Fruit fly (Drosophila melanogaster) whole organism, embryonic: ENCODE measurements around the gene svr.

Experiments used
- ATbp ChIP-seq: fragments of 200-800 bp; sonication (Bioruptor generic); optimal IDR thresholded peaks from 2 replicates; lab custom pipeline; 2017; ENCODE audit warnings: missing biosample characterization, mild to moderate bottlenecking, missing genetic modification characterization, missing genetic modification reagents
- Ada2b ChIP-seq: fragments of 200-800 bp; sonication (Bioruptor generic); IDR thresholded peaks from 2 replicates; pipeline ENCODE4 v1.3.6; 2022; ENCODE audit warnings: missing biosample characterization, missing genetic modification characterization
- Antp ChIP-seq: fragments of 200-800 bp; sonication (Bioruptor generic); optimal IDR thresholded peaks from 3 replicates; lab custom pipeline; 2016; ENCODE audit warnings: missing biosample characterization, missing genetic modification characterization
- Atf-2 ChIP-seq: fragments of 200-800 bp; sonication (Bioruptor generic); optimal IDR thresholded peaks from 2 replicates; lab custom pipeline; 2016; ENCODE audit warnings: missing biosample characterization, missing genetic modification characterization
- Awh ChIP-seq: fragments of 200-800 bp; sonication (Bioruptor generic); IDR thresholded peaks from 2 replicates; pipeline ENCODE4, ENCODE4 v1.3.6; 2022; ENCODE audit warnings: missing biosample characterization, missing genetic modification characterization
- CG10321 ChIP-seq: fragments of 200-800 bp; sonication (Bioruptor generic); IDR thresholded peaks from 2 replicates; pipeline ENCODE4 v1.3.6; 2022; ENCODE audit warnings: missing biosample characterization, missing genetic modification characterization
- CG10979 ChIP-seq: fragments of 200-800 bp; sonication (Bioruptor generic); optimal IDR thresholded peaks from 2 replicates; lab custom pipeline; 2018; ENCODE audit warnings: missing biosample characterization, mild to moderate bottlenecking, missing genetic modification characterization, moderate library complexity
- CG11504 ChIP-seq: fragments of 200-800 bp; sonication (Bioruptor generic); optimal IDR thresholded peaks from 3 replicates; lab custom pipeline; 2019; ENCODE audit warnings: missing biosample characterization, mild to moderate bottlenecking, missing genetic modification characterization, moderate library complexity
- CG14441 ChIP-seq: fragments of 200-800 bp; sonication (Bioruptor generic); IDR thresholded peaks from 2 replicates; pipeline ENCODE4 v1.3.6; 2022; ENCODE audit warnings: missing biosample characterization, missing genetic modification characterization
- CG14710 ChIP-seq: fragments of 200-800 bp; sonication (Bioruptor generic); optimal IDR thresholded peaks from 3 replicates; lab custom pipeline; 2019; ENCODE audit warnings: missing biosample characterization, mild to moderate bottlenecking, missing genetic modification characterization, moderate library complexity
- CG15514 ChIP-seq: fragments of 200-800 bp; sonication (Bioruptor generic); optimal IDR thresholded peaks from 3 replicates; lab custom pipeline; 2017; ENCODE audit warnings: missing biosample characterization, missing genetic modification characterization, mild to moderate bottlenecking, moderate library complexity, missing genetic modification reagents
- CG16779 ChIP-seq: fragments of 200-800 bp; sonication (Bioruptor generic); IDR thresholded peaks from 2 replicates; pipeline ENCODE4 v1.3.6; 2022; ENCODE audit warnings: missing biosample characterization, missing genetic modification characterization
- CG18011 ChIP-seq: fragments of 200-800 bp; sonication (Bioruptor generic); optimal IDR thresholded peaks from 2 replicates; lab custom pipeline; 2017; ENCODE audit warnings: missing biosample characterization, missing genetic modification characterization, mild to moderate bottlenecking, moderate library complexity, missing genotype
- CG18619 ChIP-seq: fragments of 200-800 bp; sonication (Bioruptor generic); optimal IDR thresholded peaks from 3 replicates; lab custom pipeline; 2017; ENCODE audit warnings: missing biosample characterization, mild to moderate bottlenecking, missing genetic modification characterization
- CG2202 ChIP-seq: fragments of 200-800 bp; sonication (Bioruptor generic); optimal IDR thresholded peaks from 2 replicates; lab custom pipeline; 2018; ENCODE audit warnings: missing biosample characterization, mild to moderate bottlenecking, missing genetic modification characterization
- CG2889 ChIP-seq: fragments of 200-800 bp; sonication (Bioruptor generic); IDR thresholded peaks from 3 replicates; pipeline ENCODE4 v1.3.6; 2022; ENCODE audit warnings: missing biosample characterization, missing genetic modification characterization
- CG32767 ChIP-seq: fragments of 200-800 bp; sonication (Bioruptor generic); IDR thresholded peaks from 2 replicates; pipeline ENCODE4 v1.3.6; 2022; ENCODE audit warnings: missing biosample characterization, missing genetic modification characterization
- CG32772 ChIP-seq: fragments of 200-800 bp; sonication (Bioruptor generic); IDR thresholded peaks from 2 replicates; pipeline ENCODE4 v1.3.6; 2022; ENCODE audit warnings: missing biosample characterization, missing genetic modification characterization
- CG3726 ChIP-seq: fragments of 200-800 bp; sonication (Bioruptor generic); IDR thresholded peaks from 3 replicates; pipeline ENCODE4, ENCODE4 v1.3.6; 2022; ENCODE audit warnings: missing biosample characterization, missing genetic modification characterization
- CG3995 ChIP-seq: fragments of 200-800 bp; sonication (Bioruptor generic); optimal IDR thresholded peaks from 3 replicates; lab custom pipeline; 2016; ENCODE audit warnings: missing biosample characterization, missing genetic modification characterization
- CG4282 ChIP-seq: fragments of 200-800 bp; sonication (Bioruptor generic); optimal IDR thresholded peaks from 2 replicates; lab custom pipeline; 2016; ENCODE audit warnings: missing biosample characterization, missing genetic modification characterization
- CG4854 ChIP-seq: fragments of 200-800 bp; sonication (Bioruptor generic); optimal IDR thresholded peaks from 2 replicates; lab custom pipeline; 2016; ENCODE audit warnings: missing biosample characterization, missing genetic modification characterization, inconsistent platforms
- CG5245 ChIP-seq: fragments of 200-800 bp; sonication (Bioruptor generic); optimal IDR thresholded peaks from 3 replicates; lab custom pipeline; 2016; ENCODE audit warnings: missing biosample characterization, missing genetic modification characterization
- CG6854 ChIP-seq: fragments of 200-800 bp; sonication (Bioruptor generic); optimal IDR thresholded peaks from 3 replicates; lab custom pipeline; 2017; ENCODE audit warnings: missing biosample characterization, mild to moderate bottlenecking, missing genetic modification characterization
- CG7928 ChIP-seq: fragments of 200-800 bp; sonication (Bioruptor generic); optimal IDR thresholded peaks from 2 replicates; lab custom pipeline; 2017; ENCODE audit warnings: missing biosample characterization, mild to moderate bottlenecking, missing genetic modification characterization
- CG7987 ChIP-seq: fragments of 200-800 bp; sonication (Bioruptor generic); optimal IDR thresholded peaks from 2 replicates; lab custom pipeline; 2018; ENCODE audit warnings: missing biosample characterization, mild to moderate bottlenecking, missing genetic modification characterization, moderate library complexity
- CG8478 ChIP-seq: fragments of >200 bp; optimal IDR thresholded peaks from 2 replicates; lab custom pipeline; 2018
- CG9437 ChIP-seq: fragments of 200-800 bp; sonication (Bioruptor generic); optimal IDR thresholded peaks from 2 replicates; lab custom pipeline; 2018; ENCODE audit warnings: missing biosample characterization, mild to moderate bottlenecking, missing genetic modification characterization
- CG9932 ChIP-seq: fragments of 200-800 bp; sonication (Bioruptor generic); IDR thresholded peaks from 2 replicates; pipeline ENCODE4 v1.3.6; 2022; ENCODE audit warnings: missing biosample characterization, missing genetic modification characterization
- Dip2 ChIP-seq: fragments of 200-800 bp; sonication (Bioruptor generic); IDR thresholded peaks from 2 replicates; pipeline ENCODE4 v1.3.6; 2022; ENCODE audit warnings: missing biosample characterization, missing genetic modification characterization
- Kr ChIP-seq: fragments of 200-800 bp; sonication (Bioruptor generic); optimal IDR thresholded peaks from 2 replicates; lab custom pipeline; 2017; ENCODE audit warnings: missing biosample characterization, mild to moderate bottlenecking, missing genetic modification characterization
- Lim3 ChIP-seq: fragments of 200-800 bp; sonication (Bioruptor generic); IDR thresholded peaks from 2 replicates; pipeline ENCODE4 v1.3.6; 2022; ENCODE audit warnings: missing biosample characterization, missing genetic modification characterization
- Myb ChIP-seq: fragments of 200-800 bp; sonication (Bioruptor generic); optimal IDR thresholded peaks from 2 replicates; lab custom pipeline; 2016; ENCODE audit warnings: missing biosample characterization, missing genetic modification characterization
- Nf-YB ChIP-seq: fragments of 200-800 bp; sonication (Bioruptor generic); optimal IDR thresholded peaks from 3 replicates; lab custom pipeline; 2019; ENCODE audit warnings: missing biosample characterization, mild to moderate bottlenecking, missing genetic modification characterization, moderate library complexity
- Six4 ChIP-seq: fragments of 200-800 bp; sonication (Bioruptor generic); optimal IDR thresholded peaks from 2 replicates; lab custom pipeline; 2016; ENCODE audit warnings: missing biosample characterization, missing genetic modification characterization
- Taf1 ChIP-seq: fragments of 200-800 bp; sonication (Bioruptor generic); IDR thresholded peaks from 2 replicates; pipeline ENCODE4 v1.3.6; 2022; ENCODE audit warnings: missing biosample characterization, missing genetic modification characterization
- ase ChIP-seq: fragments of 200-800 bp; sonication (Bioruptor generic); IDR thresholded peaks from 3 replicates; pipeline ENCODE4 v1.3.6; 2022; ENCODE audit warnings: missing biosample characterization, missing genetic modification characterization
- bab2 ChIP-seq: fragments of 200-800 bp; sonication (Bioruptor generic); optimal IDR thresholded peaks from 2 replicates; lab custom pipeline; 2016; ENCODE audit warnings: missing biosample characterization, missing genetic modification characterization
- bigmax ChIP-seq: fragments of 200-800 bp; sonication (Bioruptor generic); optimal IDR thresholded peaks from 2 replicates; lab custom pipeline; 2018; ENCODE audit warnings: missing biosample characterization, mild to moderate bottlenecking, missing genetic modification characterization
- bsh ChIP-seq, 2 experiments: fragments of 200-800 bp; sonication (Bioruptor generic); optimal IDR thresholded peaks; 2 replicates each; lab custom pipeline; 2017 to 2018; ENCODE audit warnings: mild to moderate bottlenecking in 2 of 2, missing biosample characterization in 2 of 2, missing genetic modification characterization in 2 of 2, moderate library complexity in 1 of 2
- dimm ChIP-seq: fragments of 200-800 bp; sonication (Bioruptor generic); IDR thresholded peaks from 2 replicates; pipeline ENCODE4 v1.3.6; 2022; ENCODE audit warnings: missing biosample characterization, missing genetic modification characterization
- dmrt99B ChIP-seq: fragments of 200-800 bp; sonication (Bioruptor generic); optimal IDR thresholded peaks from 2 replicates; lab custom pipeline; 2018; ENCODE audit warnings: missing biosample characterization, mild to moderate bottlenecking, missing genetic modification characterization, moderate library complexity
- maf-S ChIP-seq: fragments of 200-800 bp; sonication (Bioruptor generic); optimal IDR thresholded peaks from 2 replicates; lab custom pipeline; 2016; ENCODE audit warnings: missing biosample characterization, missing genetic modification characterization
- nerfin-2 ChIP-seq: fragments of 200-800 bp; sonication (Bioruptor generic); IDR thresholded peaks from 2 replicates; pipeline ENCODE4 v1.3.6; 2022; ENCODE audit warnings: missing biosample characterization, missing genetic modification characterization; ENCODE audit not compliant: partially characterized antibody
- pros ChIP-seq: fragments of 200-800 bp; sonication (Bioruptor generic); optimal IDR thresholded peaks from 3 replicates; lab custom pipeline; 2019; ENCODE audit warnings: missing biosample characterization, mild to moderate bottlenecking, missing genetic modification characterization, moderate library complexity
- salm ChIP-seq: fragments of 200-800 bp; sonication (Bioruptor generic); optimal IDR thresholded peaks from 2 replicates; lab custom pipeline; 2018; ENCODE audit warnings: missing biosample characterization, mild to moderate bottlenecking, missing genetic modification characterization
- sob ChIP-seq: fragments of 200-800 bp; sonication (Bioruptor generic); IDR thresholded peaks from 2 replicates; pipeline ENCODE4 v1.3.6; 2022; ENCODE audit warnings: missing biosample characterization, missing genetic modification characterization
- trh ChIP-seq: fragments of 200-800 bp; sonication (Bioruptor generic); optimal IDR thresholded peaks from 2 replicates; lab custom pipeline; 2016; ENCODE audit warnings: missing biosample characterization, missing genetic modification characterization
- ttk ChIP-seq: fragments of 200-800 bp; sonication (Bioruptor generic); IDR thresholded peaks from 2 replicates; pipeline ENCODE4 v2.1.2; 2022; ENCODE audit warnings: missing biosample characterization, missing genetic modification characterization
- wor ChIP-seq: fragments of 200-800 bp; sonication (Bioruptor generic); IDR thresholded peaks from 2 replicates; pipeline ENCODE4 v1.3.6; 2022; ENCODE audit warnings: missing biosample characterization, missing genetic modification characterization

svr gene

DNA sequence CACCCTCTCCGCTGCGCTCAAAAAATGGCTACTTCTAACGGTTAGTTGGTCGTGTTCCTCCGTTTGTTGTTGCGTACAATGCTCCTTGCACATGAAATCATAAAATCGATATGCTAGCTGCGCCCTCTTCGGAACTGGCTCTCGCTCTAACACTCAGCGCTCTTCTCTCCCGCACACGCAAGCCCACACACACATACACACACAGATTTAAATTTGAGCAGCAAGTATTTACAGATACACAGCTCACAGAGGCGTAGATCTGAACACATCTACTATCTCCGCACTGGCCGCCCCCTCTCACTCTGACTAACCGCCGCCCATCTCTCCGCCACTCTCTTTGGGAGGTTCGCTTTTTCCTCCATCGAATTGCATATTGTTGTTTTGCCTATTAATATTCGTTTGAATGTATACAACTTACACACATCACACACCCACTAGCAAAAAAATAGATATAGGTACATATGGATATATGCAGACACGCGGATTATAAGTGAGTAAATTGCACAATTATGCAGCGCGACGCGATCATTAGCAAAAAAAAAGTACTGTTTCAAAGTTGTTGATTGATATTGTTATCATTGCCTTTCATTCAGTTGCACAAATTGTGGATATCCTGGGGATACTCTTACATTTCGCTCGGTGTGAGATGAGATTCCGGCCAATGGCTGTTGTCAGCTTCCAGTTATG is 26.3 kb downstream of the svr start (continued):
- peak; percentile 84 for TF ChIP-seq CG15514 (GFP tag; lab: Kevin White, UChicago)
- peak; percentile 81 for TF ChIP-seq Atf-2 (GFP tag; lab: Kevin White, UChicago)
- peak; percentile 61 for TF ChIP-seq CG18011 (GFP tag; lab: Kevin White, UChicago)
- TF ChIP-seq CG2202 (tag; lab: Kevin White, UChicago) = peak; percentile 53
- TF ChIP-seq CG32767 (GFP tag; lab: Robert Waterston, UW) = peak; percentile 92
- peak; percentile 94 for TF ChIP-seq Antp
- no peak for TF ChIP-seq CG9437
- TF ChIP-seq Dip2 (GFP tag; lab: Robert Waterston, UW) = no peak
- TF ChIP-seq CG14441 (GFP tag; lab: Robert Waterston, UW) = peak; percentile 88
- no peak for TF ChIP-seq nerfin-2 (GFP tag; lab: Robert Waterston, UW)
- no peak for TF ChIP-seq Lim3 (GFP tag; lab: Robert Waterston, UW)
- peak; percentile 92 for TF ChIP-seq bab2
- peak; percentile 28 for TF ChIP-seq CG3995 (GFP tag; lab: Kevin White, UChicago)
- peak; percentile 60 for TF ChIP-seq trh
- peak; percentile 76; the same call in 2 of the 3 replicates for TF ChIP-seq ase (GFP tag; lab: Robert Waterston, UW)
- peak; percentile 84 for TF ChIP-seq CG18619 (GFP tag; lab: Kevin White, UChicago)
- TF ChIP-seq CG4282 (GFP tag; lab: Kevin White, UChicago) = peak; percentile 75
- peak; percentile 6 for TF ChIP-seq CG8478 (lab: Kevin White, UChicago)
- TF ChIP-seq wor (GFP tag; lab: Robert Waterston, UW) = no peak
- no peak for TF ChIP-seq salm (tag; lab: Kevin White, UChicago)
- peak; percentile 78 for TF ChIP-seq CG7987
- TF ChIP-seq ATbp = peak; percentile 76
- no peak for TF ChIP-seq CG3726 (GFP tag; lab: Robert Waterston, UW)
- TF ChIP-seq CG16779 (GFP tag; lab: Robert Waterston, UW) = peak; percentile 93
- TF ChIP-seq maf-S (GFP tag; lab: Kevin White, UChicago) = peak; percentile 83
- TF ChIP-seq dmrt99B (tag; lab: Kevin White, UChicago) = peak; percentile 66
- peak; percentile 85 for TF ChIP-seq Ada2b (GFP tag; lab: Robert Waterston, UW)
- TF ChIP-seq CG11504 (tag; lab: Kevin White, UChicago) = peak; percentile 74
- peak; percentile 10 for TF ChIP-seq Kr (GFP tag; lab: Kevin White, UChicago)
- TF ChIP-seq Awh (GFP tag; lab: Robert Waterston, UW) = peak; percentile 82
- TF ChIP-seq bsh (GFP tag; optimal IDR thresholded peaks at IDR 0.05; lab: Kevin White, UChicago) = peak in 1 of 2 experiments; percentile 76
- peak; percentile 39 for TF ChIP-seq Nf-YB (GFP tag; lab: Kevin White, UChicago)
- peak; percentile 84 for TF ChIP-seq CG5245 (GFP tag; lab: Kevin White, UChicago)
- TF ChIP-seq sob (GFP tag; lab: Robert Waterston, UW) = peak; percentile 91
- TF ChIP-seq dimm (GFP tag; lab: Robert Waterston, UW) = 0 out of 2 replicates have a peak, but pooled peaks have one; percentile 48
- peak; percentile 22 for TF ChIP-seq bigmax (GFP tag; lab: Kevin White, UChicago)
- TF ChIP-seq CG7928 (GFP tag; lab: Kevin White, UChicago) = no peak
- TF ChIP-seq CG2889 (GFP tag; lab: Robert Waterston, UW) = no peak; the same call in 2 of the 3 replicates
- peak; percentile 46 for TF ChIP-seq CG10979 (tag; lab: Kevin White, UChicago)
- no peak for TF ChIP-seq CG10321 (GFP tag; lab: Robert Waterston, UW)
- no peak for TF ChIP-seq CG14710
- TF ChIP-seq ttk (GFP tag; lab: Robert Waterston, UW) = peak; percentile 77
- TF ChIP-seq Taf1 (GFP tag; lab: Robert Waterston, UW) = peak; percentile 85
- peak; percentile 77 for TF ChIP-seq Myb (GFP tag; lab: Kevin White, UChicago)
- peak; percentile 97 for TF ChIP-seq CG9932 (GFP tag; lab: Robert Waterston, UW)
- TF ChIP-seq CG6854 (GFP tag; lab: Kevin White, UChicago) = peak; percentile 65
- peak; percentile 71 for TF ChIP-seq CG32772
- TF ChIP-seq Six4 = peak; percentile 44
- TF ChIP-seq CG4854 (GFP tag; lab: Kevin White, UChicago) = peak; percentile 56
- peak; percentile 9 for TF ChIP-seq pros (GFP tag; lab: Kevin White, UChicago)
